Worm (Caenorhabditis elegans) whole organism, mixed stage, embryonic: ENCODE results near the gene unc-62.
A peak's percentile ranks its signal among the peaks of the same experiment; 100 is the strongest.
"Not testable (repeated sequence)": the region's sequence is repeated elsewhere in the genome, so short reads cannot be mapped to it uniquely, and the experiment has no call there.

ENCODE experiments used
- M03D4.4 ChIP-seq: sonication (generic microtip); optimal IDR thresholded peaks from 2 replicates; lab custom pipeline; 2017; ENCODE audit warnings: mild to moderate bottlenecking, missing genetic modification characterization, missing compliant biosample characterization
- bed-3 ChIP-seq: fragments of 200-800 bp; sonication (Bioruptor generic); optimal IDR thresholded peaks from 3 replicates; lab custom pipeline; 2018; ENCODE audit warnings: mild to moderate bottlenecking, missing genetic modification characterization, moderate library complexity, missing compliant biosample characterization
- blmp-1 ChIP-seq: fragments of 150-350 bp; optimal IDR thresholded peaks from 2 replicates; lab custom pipeline; 2014; ENCODE audit warnings: missing biosample characterization, missing genetic modification characterization
- ceh-43 ChIP-seq: fragments of 200-800 bp; sonication (Bioruptor generic); optimal IDR thresholded peaks from 2 replicates; lab custom pipeline; 2018; ENCODE audit warnings: mild to moderate bottlenecking, missing genetic modification characterization, moderate library complexity, missing compliant biosample characterization
- ceh-83 ChIP-seq: fragments of 200-800 bp; sonication (Bioruptor generic); optimal IDR thresholded peaks from 2 replicates; lab custom pipeline; 2018; ENCODE audit warnings: mild to moderate bottlenecking, missing genetic modification characterization, missing compliant biosample characterization
- ces-1 ChIP-seq: fragments of 150-350 bp; optimal IDR thresholded peaks from 2 replicates; lab custom pipeline; 2014; ENCODE audit warnings: missing biosample characterization, missing genetic modification reagents, missing genetic modification characterization
- cnd-1 ChIP-seq: fragments of 200-800 bp; sonication (Bioruptor generic); optimal IDR thresholded peaks from 2 replicates; lab custom pipeline; 2018; ENCODE audit warnings: mild to moderate bottlenecking, missing genetic modification characterization, missing compliant biosample characterization
- drap-1 ChIP-seq: fragments of 200-800 bp; sonication (Bioruptor generic); optimal IDR thresholded peaks from 3 replicates; lab custom pipeline; 2018; ENCODE audit warnings: mild to moderate bottlenecking, missing genetic modification characterization, missing compliant biosample characterization
- elt-1 ChIP-seq: sonication (generic microtip); optimal IDR thresholded peaks from 2 replicates; lab custom pipeline; 2017; ENCODE audit warnings: missing genetic modification characterization, mild to moderate bottlenecking, missing compliant biosample characterization, antibody characterized with exemption, moderate library complexity, borderline replicate concordance; ENCODE audit not compliant: insufficient read depth
- elt-3 ChIP-seq: fragments of 150-350 bp; optimal IDR thresholded peaks from 2 replicates; lab custom pipeline; 2014; ENCODE audit warnings: missing biosample characterization, missing genetic modification characterization
- flh-1 ChIP-seq: fragments of 200-800 bp; sonication (Bioruptor generic); optimal IDR thresholded peaks from 2 replicates; lab custom pipeline; 2018; ENCODE audit warnings: mild to moderate bottlenecking, missing genetic modification characterization, moderate library complexity, missing compliant biosample characterization
- ham-2 ChIP-seq: fragments of 200-800 bp; sonication (Bioruptor generic); optimal IDR thresholded peaks from 2 replicates; lab custom pipeline; 2018; ENCODE audit warnings: mild to moderate bottlenecking, missing genetic modification characterization, missing compliant biosample characterization
- hlh-1 ChIP-seq: fragments of 150-350 bp; optimal IDR thresholded peaks from 2 replicates; lab custom pipeline; 2014; ENCODE audit warnings: missing biosample characterization, missing genetic modification reagents, missing genetic modification characterization
- lin-13 ChIP-seq: fragments of 150-350 bp; optimal IDR thresholded peaks from 2 replicates; lab custom pipeline; 2014; ENCODE audit warnings: missing biosample characterization, missing genetic modification characterization
- lsy-2 ChIP-seq: fragments of 150-350 bp; optimal IDR thresholded peaks from 2 replicates; lab custom pipeline; 2014; ENCODE audit warnings: missing biosample characterization, missing genetic modification characterization
- mab-5 ChIP-seq: fragments of 150-350 bp; optimal IDR thresholded peaks from 2 replicates; lab custom pipeline; 2014; ENCODE audit warnings: missing biosample characterization, missing genetic modification characterization
- mep-1 ChIP-seq: fragments of 150-350 bp; optimal IDR thresholded peaks from 2 replicates; lab custom pipeline; 2017; ENCODE audit warnings: missing biosample characterization, missing genetic modification reagents, missing genetic modification characterization, inconsistent platforms
- mls-2 ChIP-seq: sonication (generic microtip); optimal IDR thresholded peaks from 2 replicates; lab custom pipeline; 2016; ENCODE audit warnings: mild to moderate bottlenecking, missing genetic modification characterization, moderate library complexity, missing compliant biosample characterization
- nhr-12 ChIP-seq: fragments of 150-350 bp; optimal IDR thresholded peaks from 2 replicates; lab custom pipeline; 2014; ENCODE audit warnings: missing biosample characterization, missing genetic modification characterization
- nhr-2 ChIP-seq: fragments of 150-350 bp; optimal IDR thresholded peaks from 2 replicates; lab custom pipeline; 2014; ENCODE audit warnings: missing biosample characterization, missing genetic modification characterization
- nhr-237 ChIP-seq: fragments of 150-350 bp; optimal IDR thresholded peaks from 2 replicates; lab custom pipeline; 2014; ENCODE audit warnings: missing biosample characterization, missing genetic modification characterization
- nhr-76 ChIP-seq: sonication (generic microtip); optimal IDR thresholded peaks from 2 replicates; lab custom pipeline; 2017; ENCODE audit warnings: missing biosample characterization, missing genetic modification characterization
- pha-4 ChIP-seq: fragments of 150-350 bp; optimal IDR thresholded peaks from 2 replicates; lab custom pipeline; 2018; ENCODE audit warnings: missing biosample characterization, missing genetic modification reagents, missing genetic modification characterization
- sptf-1 ChIP-seq: sonication (generic microtip); optimal IDR thresholded peaks from 2 replicates; lab custom pipeline; 2017; ENCODE audit warnings: mild to moderate bottlenecking, missing genetic modification characterization, moderate library complexity, missing compliant biosample characterization
- tbx-8 ChIP-seq: fragments of 200-800 bp; sonication (Bioruptor generic); optimal IDR thresholded peaks from 2 replicates; lab custom pipeline; 2018; ENCODE audit warnings: mild to moderate bottlenecking, missing genetic modification characterization, moderate library complexity, missing compliant biosample characterization
- unc-120 ChIP-seq: sonication (generic microtip); optimal IDR thresholded peaks from 2 replicates; lab custom pipeline; 2017; ENCODE audit warnings: missing genetic modification characterization, missing compliant biosample characterization; ENCODE audit not compliant: poor library complexity, severe bottlenecking
- unc-39 ChIP-seq: fragments of 150-350 bp; optimal IDR thresholded peaks from 2 replicates; lab custom pipeline; 2014; ENCODE audit warnings: missing biosample characterization, missing genetic modification characterization
- unc-62 ChIP-seq: fragments of 150-350 bp; optimal IDR thresholded peaks from 2 replicates; lab custom pipeline; 2014; ENCODE audit warnings: missing biosample characterization, missing genetic modification reagents, missing genetic modification characterization
- zip-8 ChIP-seq: fragments of 150-350 bp; optimal IDR thresholded peaks from 2 replicates; lab custom pipeline; 2014; ENCODE audit warnings: missing biosample characterization, missing genetic modification characterization
- ztf-11 ChIP-seq: fragments of 150-350 bp; optimal IDR thresholded peaks from 2 replicates; lab custom pipeline; 2014; ENCODE audit warnings: missing biosample characterization, missing genetic modification characterization

Gene unc-62

DNA sequence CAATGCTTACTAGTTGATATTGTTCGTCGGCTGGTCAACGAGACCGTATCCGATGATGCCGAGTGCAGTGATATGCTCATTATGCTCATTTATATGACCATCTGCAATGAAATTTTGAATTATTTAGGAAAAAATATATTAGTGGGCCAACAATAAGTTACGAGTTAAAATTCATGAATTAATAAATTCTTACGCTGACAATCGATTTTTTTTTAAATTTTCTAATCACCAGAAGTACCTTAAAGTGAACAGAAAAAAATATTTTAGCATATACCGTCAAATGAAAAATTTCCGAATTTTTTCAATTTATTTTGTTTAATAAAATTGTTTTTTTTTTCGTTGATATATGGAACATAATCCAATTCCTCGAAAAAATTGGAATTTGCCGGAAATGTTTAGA is 51.9 kb downstream of the unc-62 start, which contains the start of gene sos-1:
TSS of gene sos-1 (minus strand) at position 101 of the 400 bp plus-strand sequence.
- no peak for TF ChIP-seq mab-5 (tag; lab: Kevin White, UChicago)
- TF ChIP-seq mep-1 (tag; lab: Kevin White, UChicago): no peak
- TF ChIP-seq ham-2 (GFP tag; lab: Kevin White, UChicago): no peak
- TF ChIP-seq pha-4 (tag; lab: Kevin White, UChicago): no peak
- TF ChIP-seq nhr-2 (tag; lab: Kevin White, UChicago): no peak
- TF ChIP-seq elt-1 (tag; lab: Kevin White, UChicago): no peak
- no peak for TF ChIP-seq M03D4.4
- no peak for TF ChIP-seq nhr-237 (tag; lab: Kevin White, UChicago)
- no peak for TF ChIP-seq ceh-43 (GFP tag; lab: Kevin White, UChicago)
- no peak for TF ChIP-seq elt-3 (tag; lab: Kevin White, UChicago)
- no peak for TF ChIP-seq bed-3 (GFP tag; lab: Kevin White, UChicago)
- TF ChIP-seq ztf-11 (tag; lab: Kevin White, UChicago): no peak
- no peak for TF ChIP-seq unc-39 (tag; lab: Kevin White, UChicago)
- no peak for TF ChIP-seq ces-1 (GFP tag; lab: Kevin White, UChicago)
- no peak for TF ChIP-seq mls-2 (tag; lab: Kevin White, UChicago)
- no peak for TF ChIP-seq unc-120
- no peak for TF ChIP-seq lsy-2 (tag; lab: Kevin White, UChicago)
- no peak for TF ChIP-seq cnd-1

- TF ChIP-seq elt-1 (tag; lab: Kevin White, UChicago) (peak; percentile 1), mab-5 (tag; lab: Kevin White, UChicago) (no peak), ham-2 (GFP tag; lab: Kevin White, UChicago) (peak; percentile 87), nhr-2 (tag; lab: Kevin White, UChicago) (peak; percentile 67), unc-62 (GFP tag; lab: Kevin White, UChicago) (peak; percentile 47), zip-8 (no peak), elt-3 (tag; lab: Kevin White, UChicago) (peak; percentile 28), nhr-12 (tag; lab: Kevin White, UChicago) (no peak), bed-3 (GFP tag; lab: Kevin White, UChicago) (no peak), lin-13 (tag; lab: Kevin White, UChicago) (no peak), tbx-8 (GFP tag; lab: Kevin White, UChicago) (no peak), pha-4 (tag; lab: Kevin White, UChicago) (peak; percentile 16), hlh-1 (peak; percentile 43), unc-120 (peak; percentile 52), flh-1 (GFP tag; lab: Kevin White, UChicago) (no peak), ces-1 (GFP tag; lab: Kevin White, UChicago) (no peak)
Measured at ce11 chrV:4550459-4550858, 53.2 kb downstream of the unc-62 start.

ce11 chrV:4551911-4552310 is 54.6 kb downstream of the unc-62 start:
- TF ChIP-seq nhr-2 (tag; lab: Kevin White, UChicago): peak; percentile 56
- TF ChIP-seq blmp-1 (tag; lab: Kevin White, UChicago): no peak
- TF ChIP-seq ceh-83 (GFP tag; lab: Kevin White, UChicago): no peak
- TF ChIP-seq drap-1 (GFP tag; lab: Kevin White, UChicago): no peak
- no peak for TF ChIP-seq bed-3 (GFP tag; lab: Kevin White, UChicago)
- TF ChIP-seq nhr-76: no peak
- TF ChIP-seq cnd-1: no peak
- TF ChIP-seq, all 35 proteins: peak for 1

ce11 chrV:4552394-4553096 is 55.3 kb downstream of the unc-62 start:
- TF ChIP-seq ces-1 (GFP tag; lab: Kevin White, UChicago): peak; percentile 3
- TF ChIP-seq, all 35 proteins: peak for 1; not testable (repeated sequence) for 34

ce11 chrV:4553572-4553971 is 56.3 kb downstream of the unc-62 start, which contains the start of gene Y61A9LA.12:
TSS of gene Y61A9LA.12 (plus strand) at chrV:4553872.
- not testable (repeated sequence) for TF ChIP-seq mab-5 (tag; lab: Kevin White, UChicago); sptf-1 (tag; lab: Kevin White, UChicago); nhr-76
